Fruit fly (Drosophila melanogaster): ENCODE results near the gene Arp3.

- TF ChIP-seq h (optimal IDR thresholded peaks at IDR 0.05), result no peak
- TF ChIP-seq insv (optimal IDR thresholded peaks at IDR 0.05), result no peak
- TF ChIP-seq ttk (optimal IDR thresholded peaks at IDR 0.05), result no peak
- TF ChIP-seq Sin3A (optimal IDR thresholded peaks at IDR 0.05), result no peak
- TF ChIP-seq Myc (optimal IDR thresholded peaks at IDR 0.05), result no peak
These were observed 29.5 kb downstream of the Arp3 start for dm6 chr3L:8086218-8086617.
